Worm (Caenorhabditis elegans) whole organism, late embryonic: Measurements from ENCODE around the gene ZK177.1.

ENCODE experiments used
- che-1 ChIP-seq: sonication (generic microtip); optimal IDR thresholded peaks from 2 replicates; lab custom pipeline; 2016; ENCODE audit warnings: mild to moderate bottlenecking, missing genetic modification characterization, missing compliant biosample characterization
- ets-4 ChIP-seq: sonication (generic microtip); optimal IDR thresholded peaks from 2 replicates; lab custom pipeline; 2016; ENCODE audit warnings: missing genetic modification characterization, missing compliant biosample characterization
- hlh-8 ChIP-seq: sonication (generic microtip); optimal IDR thresholded peaks from 2 replicates; lab custom pipeline; 2016; ENCODE audit warnings: missing genotype, missing genetic modification characterization, missing compliant biosample characterization
- odd-2 ChIP-seq: sonication (generic microtip); optimal IDR thresholded peaks from 2 replicates; lab custom pipeline; 2017; ENCODE audit warnings: antibody characterized with exemption, mild to moderate bottlenecking, missing genetic modification characterization, missing compliant biosample characterization
- rnt-1 ChIP-seq: sonication (generic microtip); optimal IDR thresholded peaks from 2 replicates; lab custom pipeline; 2016; ENCODE audit warnings: missing genetic modification characterization, missing compliant biosample characterization
- sdc-2 ChIP-seq: sonication (generic microtip); optimal IDR thresholded peaks from 2 replicates; lab custom pipeline; 2016; ENCODE audit warnings: missing genotype, missing genetic modification characterization, missing compliant biosample characterization
- unc-3 ChIP-seq, 2 experiments: fragments of 200-800 bp in 1 of 2; sonication (Bioruptor generic) in 1 of 2; sonication (generic microtip) in 1 of 2; conservative IDR thresholded peaks in 1 of 2; optimal IDR thresholded peaks in 1 of 2; 2 replicates each; pipeline versions ENCODE4 v1.3.6 to Lab custom; 2016 to 2022; ENCODE audit warnings: missing compliant biosample characterization in 2 of 2, missing genetic modification characterization in 2 of 2, missing genetic modification reagents in 1 of 2

DNA sequence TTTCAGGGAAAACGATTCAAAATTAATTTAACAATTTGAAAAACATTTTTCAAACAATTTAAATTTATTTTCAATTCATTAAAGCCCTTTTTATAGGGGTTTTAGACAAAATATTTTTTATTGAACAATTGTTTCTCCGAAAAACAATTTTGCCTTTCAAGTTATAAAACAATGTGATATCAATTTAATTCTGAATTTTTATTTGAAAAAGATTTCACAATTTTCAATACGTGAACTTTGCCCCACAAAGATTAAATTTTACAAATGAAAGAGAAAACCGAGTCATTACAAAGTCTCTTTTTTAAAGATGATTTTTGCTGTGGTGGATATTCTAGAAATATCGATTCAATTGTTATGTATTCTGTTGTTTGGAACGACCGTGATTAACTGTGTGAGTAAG is 9.0 kb upstream of the ZK177.1 start, which contains the start of gene ZK177.2:
- TF ChIP-seq unc-3 (GFP tag; conservative IDR thresholded peaks at IDR 0.05; lab: Robert Waterston, UW): no peak
- no peak for TF ChIP-seq unc-3 (tag; optimal IDR thresholded peaks at IDR 0.05; lab: Kevin White, UChicago)
- no peak for TF ChIP-seq rnt-1 (tag; lab: Kevin White, UChicago)
- no peak for TF ChIP-seq che-1 (tag; lab: Kevin White, UChicago)
- TF ChIP-seq hlh-8 (tag; lab: Kevin White, UChicago): no peak
- TF ChIP-seq ets-4: no peak
- TF ChIP-seq odd-2 (tag; lab: Kevin White, UChicago): no peak
- TF ChIP-seq sdc-2 (tag; lab: Kevin White, UChicago): no peak
